Fruit fly (Drosophila melanogaster) whole organism, embryonic: ENCODE measurements around the gene CG33093.

Experiments
- Aef1 ChIP-seq: fragments of 200-800 bp; sonication (Bioruptor generic); IDR thresholded peaks from 3 replicates; pipeline ENCODE4 v1.3.6; 2022; ENCODE audit warnings: missing biosample characterization, missing genetic modification characterization
- Atf6 ChIP-seq: fragments of 200-800 bp; sonication (Bioruptor generic); IDR thresholded peaks from 2 replicates; pipeline ENCODE4 v1.3.6; 2022; ENCODE audit warnings: missing biosample characterization, missing genetic modification characterization
- Bdp1 ChIP-seq: fragments of 200-800 bp; sonication (Bioruptor generic); optimal IDR thresholded peaks from 3 replicates; lab custom pipeline; 2016; ENCODE audit warnings: missing biosample characterization, missing genetic modification characterization
- CG10959 ChIP-seq: fragments of 200-800 bp; sonication (Bioruptor generic); IDR thresholded peaks from 2 replicates; pipeline ENCODE4 v1.3.6; 2022; ENCODE audit warnings: missing biosample characterization, missing genetic modification characterization
- CG11504 ChIP-seq: fragments of 200-800 bp; sonication (Bioruptor generic); optimal IDR thresholded peaks from 3 replicates; lab custom pipeline; 2019; ENCODE audit warnings: missing biosample characterization, mild to moderate bottlenecking, missing genetic modification characterization, moderate library complexity
- CG11560 ChIP-seq: fragments of 200-800 bp; sonication (Bioruptor generic); IDR thresholded peaks from 3 replicates; pipeline ENCODE4 v1.3.6; 2022; ENCODE audit warnings: missing biosample characterization, missing genetic modification characterization
- CG12659 ChIP-seq: fragments of 200-800 bp; sonication (Bioruptor generic); optimal IDR thresholded peaks from 3 replicates; lab custom pipeline; 2017; ENCODE audit warnings: mild to moderate bottlenecking, missing biosample characterization, missing genetic modification reagents, missing genetic modification characterization
- CG12942 ChIP-seq: fragments of 200-800 bp; sonication (Bioruptor generic); optimal IDR thresholded peaks from 3 replicates; lab custom pipeline; 2016; ENCODE audit warnings: missing biosample characterization, missing genetic modification characterization
- CG13894 ChIP-seq: fragments of 200-800 bp; sonication (Bioruptor generic); optimal IDR thresholded peaks from 3 replicates; lab custom pipeline; 2018; ENCODE audit warnings: missing biosample characterization, mild to moderate bottlenecking, missing genetic modification characterization, moderate library complexity
- CG18619 ChIP-seq: fragments of 200-800 bp; sonication (Bioruptor generic); optimal IDR thresholded peaks from 3 replicates; lab custom pipeline; 2017; ENCODE audit warnings: missing biosample characterization, mild to moderate bottlenecking, missing genetic modification characterization
- CG2120 ChIP-seq: fragments of 200-800 bp; sonication (Bioruptor generic); optimal IDR thresholded peaks from 3 replicates; lab custom pipeline; 2016; ENCODE audit warnings: missing biosample characterization, missing genetic modification characterization
- CG3163 ChIP-seq: fragments of 200-800 bp; sonication (Bioruptor generic); optimal IDR thresholded peaks from 3 replicates; lab custom pipeline; 2016; ENCODE audit warnings: missing biosample characterization, missing genetic modification characterization
- CG4854 ChIP-seq: fragments of 200-800 bp; sonication (Bioruptor generic); optimal IDR thresholded peaks from 2 replicates; lab custom pipeline; 2016; ENCODE audit warnings: missing biosample characterization, missing genetic modification characterization, inconsistent platforms
- CG7372 ChIP-seq: fragments of 200-800 bp; sonication (Bioruptor generic); IDR thresholded peaks from 2 replicates; pipeline ENCODE4 v1.3.6; 2022; ENCODE audit warnings: missing biosample characterization, missing genetic modification characterization
- CG8924 ChIP-seq: fragments of 200-800 bp; optimal IDR thresholded peaks from 3 replicates; lab custom pipeline; 2019; ENCODE audit warnings: missing biosample characterization, mild to moderate bottlenecking, missing genetic modification characterization, moderate library complexity
- CG9797 ChIP-seq: fragments of 200-800 bp; sonication (Bioruptor generic); optimal IDR thresholded peaks from 3 replicates; lab custom pipeline; 2018; ENCODE audit warnings: missing biosample characterization, mild to moderate bottlenecking, missing genetic modification characterization
- Doc3 ChIP-seq: fragments of 200-800 bp; sonication (Bioruptor generic); IDR thresholded peaks from 3 replicates; pipeline ENCODE4 v1.3.6; 2022; ENCODE audit warnings: missing biosample characterization, missing genetic modification characterization; ENCODE audit not compliant: partially characterized antibody
- Fer3 ChIP-seq: fragments of 200-800 bp; sonication (Bioruptor generic); optimal IDR thresholded peaks from 2 replicates; lab custom pipeline; 2018; ENCODE audit warnings: missing biosample characterization, mild to moderate bottlenecking, missing genetic modification characterization, moderate library complexity
- H15 ChIP-seq: fragments of 200-800 bp; sonication (Bioruptor generic); IDR thresholded peaks from 3 replicates; pipeline ENCODE4 v1.3.6; 2022; ENCODE audit warnings: missing biosample characterization, missing genetic modification characterization
- HHEX ChIP-seq: fragments of 200-800 bp; sonication (Bioruptor generic); optimal IDR thresholded peaks from 3 replicates; lab custom pipeline; 2017; ENCODE audit warnings: missing biosample characterization, mild to moderate bottlenecking, missing genetic modification characterization, missing genetic modification reagents
- Hey ChIP-seq: fragments of 200-800 bp; sonication (Bioruptor generic); optimal IDR thresholded peaks from 3 replicates; lab custom pipeline; 2018; ENCODE audit warnings: missing biosample characterization, mild to moderate bottlenecking, missing genetic modification characterization
- Hmr ChIP-seq: fragments of 200-800 bp; sonication (Bioruptor generic); optimal IDR thresholded peaks from 3 replicates; lab custom pipeline; 2017; ENCODE audit warnings: mild to moderate bottlenecking, missing biosample characterization, missing genetic modification reagents, missing genetic modification characterization
- Hr39 ChIP-seq: fragments of >200 bp; optimal IDR thresholded peaks from 2 replicates; lab custom pipeline; 2017
- Lim3 ChIP-seq: fragments of 200-800 bp; sonication (Bioruptor generic); IDR thresholded peaks from 2 replicates; pipeline ENCODE4 v1.3.6; 2022; ENCODE audit warnings: missing biosample characterization, missing genetic modification characterization
- Med ChIP-seq: fragments of 200-800 bp; sonication (Bioruptor generic); peaks from one replicate; lab custom pipeline; 2016; ENCODE audit warnings: missing biosample characterization, missing genetic modification characterization, mild to moderate bottlenecking, inconsistent platforms, moderate library complexity
- NC2β ChIP-seq: fragments of 200-800 bp; sonication (Bioruptor generic); optimal IDR thresholded peaks from 2 replicates; lab custom pipeline; 2016; ENCODE audit warnings: missing biosample characterization, missing genetic modification characterization
- Rfx ChIP-seq: fragments of 200-800 bp; sonication (Bioruptor generic); IDR thresholded peaks from 2 replicates; pipeline ENCODE4 v1.3.6; 2022; ENCODE audit warnings: missing biosample characterization, missing genetic modification characterization
- YL-1 ChIP-seq: fragments of 200-800 bp; sonication (Bioruptor generic); optimal IDR thresholded peaks from 3 replicates; lab custom pipeline; 2017; ENCODE audit warnings: missing biosample characterization, mild to moderate bottlenecking, missing genetic modification characterization
- al ChIP-seq: fragments of 200-800 bp; sonication (Bioruptor generic); IDR thresholded peaks from 2 replicates; pipeline ENCODE4 v1.3.6; 2022; ENCODE audit warnings: missing biosample characterization, missing genetic modification characterization
- az2 ChIP-seq: fragments of 200-800 bp; sonication (Bioruptor generic); optimal IDR thresholded peaks from 3 replicates; lab custom pipeline; 2016; ENCODE audit warnings: missing biosample characterization, missing genetic modification characterization
- cato ChIP-seq: fragments of 200-800 bp; sonication (Bioruptor generic); optimal IDR thresholded peaks from 2 replicates; lab custom pipeline; 2016; ENCODE audit warnings: missing biosample characterization, missing genetic modification characterization, borderline replicate concordance
- caup ChIP-seq: fragments of 200-800 bp; sonication (Bioruptor generic); optimal IDR thresholded peaks from 3 replicates; lab custom pipeline; 2017; ENCODE audit warnings: missing biosample characterization, mild to moderate bottlenecking, missing genetic modification characterization, moderate library complexity; ENCODE audit not compliant: severe bottlenecking
- chif ChIP-seq, 2 experiments: fragments of 200-800 bp; sonication (Bioruptor generic); optimal IDR thresholded peaks; 3 replicates each; lab custom pipeline; 2016; ENCODE audit warnings: missing biosample characterization in 2 of 2, missing genetic modification characterization in 2 of 2
- gcm2 ChIP-seq: fragments of 200-800 bp; sonication (Bioruptor generic); optimal IDR thresholded peaks from 2 replicates; lab custom pipeline; 2016; ENCODE audit warnings: missing biosample characterization, missing genetic modification characterization
- gem ChIP-seq: fragments of 200-800 bp; sonication (Bioruptor generic); optimal IDR thresholded peaks from 2 replicates; lab custom pipeline; 2019; ENCODE audit warnings: missing biosample characterization, mild to moderate bottlenecking, missing genetic modification characterization, moderate library complexity
- grau ChIP-seq: fragments of 200-800 bp; optimal IDR thresholded peaks from 3 replicates; lab custom pipeline; 2019; ENCODE audit warnings: missing biosample characterization, mild to moderate bottlenecking, missing genetic modification characterization, moderate library complexity
- hb ChIP-seq: fragments of 200-800 bp; sonication (Bioruptor generic); IDR thresholded peaks from 3 replicates; pipeline ENCODE4 v1.3.6; 2022; ENCODE audit warnings: missing biosample characterization, missing genetic modification characterization; ENCODE audit not compliant: partially characterized antibody
- jumu ChIP-seq: fragments of 200-800 bp; sonication (Bioruptor generic); optimal IDR thresholded peaks from 3 replicates; lab custom pipeline; 2016; ENCODE audit warnings: missing biosample characterization, missing genetic modification characterization
- kay ChIP-seq: fragments of 200-800 bp; sonication (Bioruptor generic); optimal IDR thresholded peaks from 2 replicates; lab custom pipeline; 2016; ENCODE audit warnings: missing biosample characterization, missing genetic modification characterization
- knrl ChIP-seq: fragments of 200-800 bp; sonication (Bioruptor generic); IDR thresholded peaks from 3 replicates; pipeline ENCODE4 v1.3.6; 2022; ENCODE audit warnings: missing biosample characterization, missing genetic modification characterization; ENCODE audit not compliant: partially characterized antibody
- p53 ChIP-seq: fragments of 200-800 bp; sonication (Bioruptor generic); optimal IDR thresholded peaks from 2 replicates; lab custom pipeline; 2016; ENCODE audit warnings: missing biosample characterization, missing genetic modification characterization
- pita ChIP-seq: fragments of 200-800 bp; sonication (Bioruptor generic); optimal IDR thresholded peaks from 2 replicates; lab custom pipeline; 2017; ENCODE audit warnings: missing biosample characterization, mild to moderate bottlenecking, missing genetic modification characterization
- zfh1 ChIP-seq: fragments of 200-800 bp; sonication (Bioruptor generic); IDR thresholded peaks from 3 replicates; pipeline ENCODE4 v1.3.6; 2022; ENCODE audit warnings: missing biosample characterization, missing genetic modification characterization

CG33093 gene

DNA sequence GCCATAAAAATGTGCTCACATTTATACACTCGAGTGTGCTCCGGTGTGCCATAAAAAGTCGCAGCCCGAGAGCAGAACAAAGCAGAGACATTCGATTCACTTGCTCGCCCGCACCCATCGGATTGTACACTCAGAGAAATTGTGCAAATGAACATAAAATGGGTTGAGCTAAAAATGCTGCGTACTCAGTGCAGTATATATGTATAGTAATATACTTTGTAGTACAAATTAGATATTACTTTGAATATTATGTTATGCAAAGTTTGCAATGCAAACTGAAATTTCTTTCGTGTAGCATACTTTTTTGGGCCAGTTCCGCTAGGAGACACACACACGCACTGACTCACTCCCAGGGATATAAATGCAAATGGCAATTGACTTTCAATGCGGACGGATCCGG, 28.1 kb downstream of the CG33093 start (continued):
- TF ChIP-seq kay (GFP tag; lab: Kevin White, UChicago) (no peak), CG11504 (tag; lab: Kevin White, UChicago) (peak; percentile 27), Hr39 (no peak), az2 (GFP tag; lab: Kevin White, UChicago) (no peak), CG11560 (no peak), CG18619 (GFP tag; lab: Kevin White, UChicago) (peak; percentile 0), jumu (no peak), H15 (GFP tag; lab: Robert Waterston, UW) (0 out of 3 replicates have a peak, but pooled peaks have one; percentile 11), HHEX (GFP tag; lab: Kevin White, UChicago) (no peak), knrl (GFP tag; lab: Robert Waterston, UW) (no peak), Rfx (GFP tag; lab: Robert Waterston, UW) (peak; percentile 59), zfh1 (GFP tag; lab: Robert Waterston, UW) (no peak), CG13894 (peak; percentile 48), gem (tag; lab: Kevin White, UChicago) (peak; percentile 34), chif (GFP tag; optimal IDR thresholded peaks at IDR 0.05; lab: Kevin White, UChicago) (no peak), al (GFP tag; lab: Robert Waterston, UW) (no peak), CG10959 (no peak), p53 (GFP tag; lab: Kevin White, UChicago) (no peak), CG12942 (GFP tag; lab: Kevin White, UChicago) (no peak), hb (GFP tag; lab: Robert Waterston, UW) (no peak), CG7372 (GFP tag; lab: Robert Waterston, UW) (no peak), Med (GFP tag; lab: Kevin White, UChicago) (peak; percentile 72), CG4854 (GFP tag; lab: Kevin White, UChicago) (no peak), Lim3 (GFP tag; lab: Robert Waterston, UW) (no peak), Fer3 (tag; lab: Kevin White, UChicago) (peak; percentile 17), Bdp1 (GFP tag; lab: Kevin White, UChicago) (no peak), Aef1 (0 out of 3 replicates have a peak, but pooled peaks have one; percentile 22), Atf6 (GFP tag; lab: Robert Waterston, UW) (0 out of 2 replicates have a peak, but pooled peaks have one; percentile 35), Hey (tag; lab: Kevin White, UChicago) (no peak), CG9797 (GFP tag; lab: Kevin White, UChicago) (no peak), pita (GFP tag; lab: Kevin White, UChicago) (no peak), CG8924 (tag; lab: Kevin White, UChicago) (no peak), Hmr (peak; percentile 61), cato (GFP tag; lab: Kevin White, UChicago) (no peak), NC2β (GFP tag; lab: Kevin White, UChicago) (no peak), grau (tag; lab: Kevin White, UChicago) (peak; percentile 37), CG3163 (GFP tag; lab: Kevin White, UChicago) (no peak), YL-1 (GFP tag; lab: Kevin White, UChicago) (no peak), Doc3 (GFP tag; lab: Robert Waterston, UW) (no peak), gcm2 (GFP tag; lab: Kevin White, UChicago) (no peak), CG12659 (no peak), CG2120 (peak; percentile 58), caup (GFP tag; lab: Kevin White, UChicago) (peak; percentile 30)
- TF ChIP-seq, all 482 proteins: peak for 50
